Fruit fly (Drosophila melanogaster): ENCODE results near the gene CG15005.
A peak's percentile ranks its signal among the peaks of the same experiment; 100 is the strongest.

The CG15005 gene

DNA sequence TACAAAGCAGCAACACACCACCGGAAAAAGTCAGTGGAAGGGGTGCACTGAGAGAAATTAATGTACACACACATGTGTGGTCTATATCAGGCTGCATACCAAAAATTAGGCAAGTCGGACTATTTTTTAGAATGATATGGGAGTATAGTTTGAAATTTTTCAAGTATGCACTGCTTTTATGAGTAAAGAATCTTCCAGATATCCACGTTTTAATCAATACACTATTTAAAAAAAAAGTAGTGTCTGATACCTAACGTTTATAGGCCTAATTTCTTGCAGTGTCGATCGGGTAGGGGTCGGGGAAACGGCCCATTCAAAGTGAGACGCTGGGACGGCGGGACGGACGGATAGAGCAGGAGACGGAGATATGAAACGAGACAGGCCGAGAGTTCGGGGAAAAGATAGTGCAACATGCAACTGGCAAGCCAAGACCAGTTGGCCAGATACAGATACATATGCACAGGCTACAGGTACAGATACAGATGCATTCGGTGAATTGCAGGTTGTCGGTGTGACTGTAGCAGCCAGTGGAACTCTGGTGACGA, 26.3 kb upstream of the CG15005 start:
- TF ChIP-seq CG7045 (GFP tag; optimal IDR thresholded peaks at IDR 0.05), result no peak
- TF ChIP-seq Hr96 (GFP tag; optimal IDR thresholded peaks at IDR 0.05), result peak; percentile 43
- TF ChIP-seq pad (GFP tag; optimal IDR thresholded peaks at IDR 0.05), result peak; percentile 12
- TF ChIP-seq Mnt (GFP tag; optimal IDR thresholded peaks at IDR 0.05), result no peak
- TF ChIP-seq toe (GFP tag; optimal IDR thresholded peaks at IDR 0.05), result no peak
- TF ChIP-seq CG1620 (GFP tag; optimal IDR thresholded peaks at IDR 0.05), result no peak
- peak; percentile 3 for TF ChIP-seq tj (GFP tag; optimal IDR thresholded peaks at IDR 0.05)
- no peak for TF ChIP-seq cnc (optimal IDR thresholded peaks at IDR 0.05)
- TF ChIP-seq bab1 (GFP tag; optimal IDR thresholded peaks at IDR 0.05), result peak; percentile 2
- no peak for TF ChIP-seq ovo (GFP tag; optimal IDR thresholded peaks at IDR 0.05)
- TF ChIP-seq cic (GFP tag; optimal IDR thresholded peaks at IDR 0.05), result no peak
- TF ChIP-seq CG5204 (GFP tag; optimal IDR thresholded peaks at IDR 0.05), result no peak
- TF ChIP-seq CG14711 (tag; optimal IDR thresholded peaks at IDR 0.05), result no peak
- no peak for TF ChIP-seq CG33017 (tag; optimal IDR thresholded peaks at IDR 0.05)
- no peak for TF ChIP-seq CG12768 (GFP tag; optimal IDR thresholded peaks at IDR 0.05)
- peak; percentile 4 for TF ChIP-seq CG7101 (tag; optimal IDR thresholded peaks at IDR 0.05)
- TF ChIP-seq Clk (GFP tag; optimal IDR thresholded peaks at IDR 0.05), result no peak
- TF ChIP-seq Crg-1 (GFP tag; optimal IDR thresholded peaks at IDR 0.05), result no peak
- no peak for TF ChIP-seq CG11617 (GFP tag; optimal IDR thresholded peaks at IDR 0.05)
- TF ChIP-seq kay (GFP tag; ENCODE audit: borderline replicate concordance), result no peak

DNA sequence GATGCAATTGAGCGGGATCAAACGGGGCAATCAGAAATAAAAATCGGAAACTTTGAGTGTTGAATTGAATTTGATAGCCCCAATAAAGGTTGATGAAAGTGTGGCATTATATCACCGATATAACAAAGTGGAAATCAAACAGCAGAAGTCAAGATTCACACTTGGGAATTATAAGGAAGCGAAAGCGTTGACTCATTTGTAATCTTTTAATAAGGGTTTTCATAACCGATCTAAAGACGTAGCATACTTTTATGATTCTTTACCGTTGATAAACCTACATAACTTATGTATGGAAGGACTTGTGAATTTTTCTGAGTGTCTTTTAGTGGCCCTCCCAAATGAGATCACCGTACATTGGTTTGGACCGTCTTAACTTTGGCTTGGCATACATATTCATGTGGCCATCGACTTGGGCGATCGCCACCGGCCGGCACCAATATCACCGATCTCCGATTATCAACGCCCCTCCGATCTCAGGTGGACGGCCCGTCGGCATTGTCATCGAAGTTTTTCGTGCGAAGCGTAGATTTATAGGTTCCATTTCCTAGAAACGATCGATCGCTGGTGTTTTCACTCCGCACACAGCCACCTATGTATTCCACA, 25.3 kb upstream of the CG15005 start:
- TF ChIP-seq CG7101 (tag; optimal IDR thresholded peaks at IDR 0.05) (no peak), bab1 (GFP tag; optimal IDR thresholded peaks at IDR 0.05) (no peak), pad (GFP tag; optimal IDR thresholded peaks at IDR 0.05) (no peak), CG14711 (tag; optimal IDR thresholded peaks at IDR 0.05) (no peak), ovo (GFP tag; optimal IDR thresholded peaks at IDR 0.05) (no peak), CG5204 (GFP tag; optimal IDR thresholded peaks at IDR 0.05) (no peak), CG33017 (tag; optimal IDR thresholded peaks at IDR 0.05) (no peak), CG1620 (GFP tag; optimal IDR thresholded peaks at IDR 0.05) (no peak), CG7045 (GFP tag; optimal IDR thresholded peaks at IDR 0.05) (no peak), Hr96 (GFP tag; optimal IDR thresholded peaks at IDR 0.05) (no peak), Clk (GFP tag; optimal IDR thresholded peaks at IDR 0.05) (no peak)

DNA sequence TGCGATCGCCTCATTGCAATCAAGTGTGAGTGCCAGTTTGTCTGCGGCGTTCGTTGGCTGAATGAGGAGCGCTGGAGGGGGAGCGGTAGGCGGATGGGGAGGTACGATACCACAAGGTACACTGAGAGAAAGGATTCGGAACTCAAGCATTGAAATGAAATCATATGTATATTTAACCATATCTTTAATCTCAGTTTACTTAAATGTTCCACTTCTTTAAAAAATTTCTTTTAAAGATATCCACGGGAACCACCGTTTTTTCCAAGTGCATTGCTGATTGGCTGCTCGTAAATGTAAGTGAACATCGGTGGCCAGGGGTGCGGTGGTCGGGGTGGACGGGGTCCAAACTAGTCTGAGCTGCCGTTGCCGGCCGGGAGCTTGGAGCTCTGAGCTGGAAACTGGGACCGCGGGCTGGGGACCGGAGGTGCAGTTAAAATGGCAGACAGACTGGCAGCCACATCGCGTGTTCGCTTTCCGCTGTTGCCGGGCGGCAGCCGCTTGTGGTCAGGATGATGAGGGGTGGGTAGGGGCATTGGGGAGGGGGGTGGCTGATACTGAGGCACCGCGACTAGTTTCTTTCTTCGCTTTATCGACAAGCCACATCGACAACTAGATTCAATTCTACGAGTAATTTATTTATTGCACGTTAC, 24.2 kb upstream of the CG15005 start:
- no peak for TF ChIP-seq Mnt (GFP tag; optimal IDR thresholded peaks at IDR 0.05)
- TF ChIP-seq bab1 (GFP tag; optimal IDR thresholded peaks at IDR 0.05), result peak; percentile 27
- TF ChIP-seq CG33017 (tag; optimal IDR thresholded peaks at IDR 0.05), result peak; percentile 85
- no peak for TF ChIP-seq Crg-1 (GFP tag; optimal IDR thresholded peaks at IDR 0.05)
- peak; percentile 81 for TF ChIP-seq CG7101 (tag; optimal IDR thresholded peaks at IDR 0.05)
- TF ChIP-seq CG1620 (GFP tag; optimal IDR thresholded peaks at IDR 0.05), result peak; percentile 54
- TF ChIP-seq CG12768 (GFP tag; optimal IDR thresholded peaks at IDR 0.05), result peak; percentile 91
- no peak for TF ChIP-seq cnc (optimal IDR thresholded peaks at IDR 0.05)
- TF ChIP-seq CG14711 (tag; optimal IDR thresholded peaks at IDR 0.05), result peak; percentile 65
- peak; percentile 86 for TF ChIP-seq toe (GFP tag; optimal IDR thresholded peaks at IDR 0.05)
- TF ChIP-seq kay (GFP tag; ENCODE audit: borderline replicate concordance), result no peak
- peak; percentile 86 for TF ChIP-seq CG5204 (GFP tag; optimal IDR thresholded peaks at IDR 0.05)
- peak; percentile 60 for TF ChIP-seq CG11617 (GFP tag; optimal IDR thresholded peaks at IDR 0.05)
- TF ChIP-seq cic (GFP tag; optimal IDR thresholded peaks at IDR 0.05), result peak; percentile 26
- TF ChIP-seq CG7045 (GFP tag; optimal IDR thresholded peaks at IDR 0.05), result peak; percentile 85
- peak; percentile 73 for TF ChIP-seq Clk (GFP tag; optimal IDR thresholded peaks at IDR 0.05)
- TF ChIP-seq ovo (GFP tag; optimal IDR thresholded peaks at IDR 0.05), result no peak
- TF ChIP-seq tj (GFP tag; optimal IDR thresholded peaks at IDR 0.05), result peak; percentile 47
- peak; percentile 79 for TF ChIP-seq Hr96 (GFP tag; optimal IDR thresholded peaks at IDR 0.05)
- peak; percentile 53 for TF ChIP-seq pad (GFP tag; optimal IDR thresholded peaks at IDR 0.05)

DNA sequence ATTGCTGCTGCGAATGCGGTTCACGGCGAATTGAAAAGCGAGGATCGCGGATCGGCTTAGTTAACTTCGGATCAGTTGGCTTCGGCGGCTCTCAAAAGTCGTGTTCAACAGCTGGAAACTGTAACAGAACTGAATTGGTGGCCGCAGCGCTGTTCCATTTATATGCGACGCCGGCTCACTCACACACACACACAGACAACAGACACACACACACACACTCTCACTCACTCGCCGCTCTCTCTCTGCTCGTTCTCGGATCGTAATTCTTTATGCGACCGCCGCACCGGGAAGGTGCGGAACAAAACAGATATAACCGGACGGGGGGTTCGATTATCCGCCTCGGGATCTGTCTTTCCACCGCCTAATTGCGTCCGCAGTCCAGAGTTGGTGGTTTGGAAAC, 23.0 kb upstream of the CG15005 start, which contains the start of gene CG46460:
CG46460 (minus strand) TSS at position 139 of the 400 bp plus-strand sequence.
- TF ChIP-seq bab1 (GFP tag; optimal IDR thresholded peaks at IDR 0.05), result peak; percentile 3
- TF ChIP-seq Hr96 (GFP tag; optimal IDR thresholded peaks at IDR 0.05), result peak; percentile 48
- TF ChIP-seq tj (GFP tag; optimal IDR thresholded peaks at IDR 0.05), result peak; percentile 25
- no peak for TF ChIP-seq Crg-1 (GFP tag; optimal IDR thresholded peaks at IDR 0.05)
- TF ChIP-seq cic (GFP tag; optimal IDR thresholded peaks at IDR 0.05), result peak; percentile 18
- no peak for TF ChIP-seq CG5204 (GFP tag; optimal IDR thresholded peaks at IDR 0.05)
- TF ChIP-seq Clk (GFP tag; optimal IDR thresholded peaks at IDR 0.05), result peak; percentile 15

DNA sequence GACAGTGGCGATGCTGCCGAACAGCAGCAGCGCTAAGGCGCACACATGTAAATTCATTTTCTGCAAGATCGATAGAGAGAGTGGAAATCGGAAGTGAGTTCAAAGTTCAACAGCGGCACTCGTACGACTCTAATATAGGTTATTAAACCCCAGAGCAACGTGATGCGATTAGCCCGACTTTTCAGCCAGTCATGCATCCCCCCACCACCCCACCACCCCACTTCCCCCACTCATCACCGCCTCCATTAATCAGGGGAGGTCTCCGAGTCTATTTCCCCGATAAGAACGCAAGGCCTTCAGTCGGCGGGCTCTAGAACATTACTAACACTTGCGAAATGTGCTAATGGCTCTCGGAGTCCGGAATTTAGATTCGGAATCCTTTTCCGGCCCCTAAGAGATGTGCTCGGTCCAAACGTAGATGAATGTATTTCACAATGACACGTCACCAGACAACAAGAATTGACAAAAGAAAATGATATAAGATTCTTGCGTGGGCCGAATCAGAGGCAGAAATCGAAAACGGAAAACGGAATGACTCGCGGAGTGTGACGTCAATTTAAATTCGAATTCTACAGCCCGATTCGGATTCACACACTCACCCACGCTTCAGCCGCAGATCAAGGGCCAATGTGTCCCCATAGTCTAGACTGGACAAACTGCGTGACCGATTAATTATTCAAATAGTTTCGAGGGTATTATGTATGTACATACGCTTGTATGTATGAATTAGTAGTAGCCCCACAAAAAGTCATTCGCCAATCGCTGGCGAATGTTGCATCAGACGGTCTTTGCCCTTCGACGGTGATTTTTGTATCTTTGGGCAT, 21.7 kb upstream of the CG15005 start:
- TF ChIP-seq tj (GFP tag; optimal IDR thresholded peaks at IDR 0.05) (peak; percentile 9), cic (GFP tag; optimal IDR thresholded peaks at IDR 0.05) (peak; percentile 74), ovo (GFP tag; optimal IDR thresholded peaks at IDR 0.05) (no peak), Clk (GFP tag; optimal IDR thresholded peaks at IDR 0.05) (no peak), CG12768 (GFP tag; optimal IDR thresholded peaks at IDR 0.05) (peak; percentile 25), kay (GFP tag; ENCODE audit: borderline replicate concordance) (peak; percentile 44), cnc (optimal IDR thresholded peaks at IDR 0.05) (peak; percentile 79 to 89)
